Fruit fly (Drosophila melanogaster): ENCODE data around the gene CG43057.

Gene CG43057

dm6 chr2L:8215259-8215929 is 28.4 kb downstream of the CG43057 start, which contains the start of gene CG8349:
Gene CG8349 (plus strand): TSS chr2L:8215915.
- no peak for TF ChIP-seq CG34367 (tag; optimal IDR thresholded peaks at IDR 0.05)

- TF ChIP-seq CG32121 (GFP tag; IDR thresholded peaks at IDR 0.05) (peak; percentile 43; the same call in 1 of the 2 replicates), EcR (GFP tag; optimal IDR thresholded peaks at IDR 0.05) (no peak), CG4496 (GFP tag; IDR thresholded peaks at IDR 0.05) (0 out of 3 replicates have a peak, but pooled peaks have one; percentile 32)
These were observed 29.8 kb downstream of the CG43057 start, which contains the start of gene CG8353 for dm6 chr2L:8213987-8214386. Gene CG8353 (plus strand): TSS chr2L:8214045.

dm6 chr2L:8212666-8213270 is 31.0 kb downstream of the CG43057 start, which contains the start of the genes CG8372 and CG8360:
Gene CG8372 (minus strand): TSS chr2L:8212902.
Gene CG8360 (plus strand): TSS chr2L:8212959.
- TF ChIP-seq CG10348 (GFP tag; IDR thresholded peaks at IDR 0.05), result peak; percentile 96
- peak; percentile 98 for TF ChIP-seq gl (tag; optimal IDR thresholded peaks at IDR 0.05)
- TF ChIP-seq CG8301 (tag; optimal IDR thresholded peaks at IDR 0.05), result peak; percentile 99
- TF ChIP-seq CG34367 (tag; optimal IDR thresholded peaks at IDR 0.05), result peak; percentile 98
- peak; percentile 99 for TF ChIP-seq CG15710 (tag; optimal IDR thresholded peaks at IDR 0.05)
- peak; percentile 100 for TF ChIP-seq CG4496 (GFP tag; IDR thresholded peaks at IDR 0.05)
- TF ChIP-seq CG9948 (tag; optimal IDR thresholded peaks at IDR 0.05), result peak; percentile 98
- TF ChIP-seq Pif1A (GFP tag; optimal IDR thresholded peaks at IDR 0.05), result peak; percentile 99
- peak; percentile 98 for TF ChIP-seq CG12605 (GFP tag; IDR thresholded peaks at IDR 0.05)
- TF ChIP-seq CG13204 (GFP tag; optimal IDR thresholded peaks at IDR 0.05), result no peak
- TF ChIP-seq Ets98B (GFP tag; IDR thresholded peaks at IDR 0.05), result peak; percentile 99
- TF ChIP-seq fd96Ca (GFP tag; IDR thresholded peaks at IDR 0.05), result peak; percentile 100
- TF ChIP-seq CG8159 (tag; optimal IDR thresholded peaks at IDR 0.05), result peak; percentile 99
- TF ChIP-seq CG32121 (GFP tag; IDR thresholded peaks at IDR 0.05), result peak; percentile 99
- TF ChIP-seq Snoo (tag; optimal IDR thresholded peaks at IDR 0.05), result peak; percentile 99
- no peak for TF ChIP-seq D1 (tag; optimal IDR thresholded peaks at IDR 0.05)
- peak; percentile 99 for TF ChIP-seq Pif1B (GFP tag; optimal IDR thresholded peaks at IDR 0.05)
- peak; percentile 89 for TF ChIP-seq EcR (GFP tag; optimal IDR thresholded peaks at IDR 0.05)
- peak; percentile 99 for TF ChIP-seq CG14655 (GFP tag; optimal IDR thresholded peaks at IDR 0.05)
- peak; percentile 99 for TF ChIP-seq rn (GFP tag; IDR thresholded peaks at IDR 0.05)
- TF ChIP-seq CG17806 (tag; optimal IDR thresholded peaks at IDR 0.05), result peak; percentile 99

dm6 chr2L:8211070-8211469 is 32.7 kb downstream of the CG43057 start, which contains the start of gene Ssb-c31a:
Gene Ssb-c31a (plus strand): TSS chr2L:8211347.
- TF ChIP-seq CG13204 (GFP tag; optimal IDR thresholded peaks at IDR 0.05), result no peak
- peak; percentile 28 for TF ChIP-seq CG15710 (tag; optimal IDR thresholded peaks at IDR 0.05)
- peak; percentile 48 for TF ChIP-seq Pif1A (GFP tag; optimal IDR thresholded peaks at IDR 0.05)
- TF ChIP-seq CG8159 (tag; optimal IDR thresholded peaks at IDR 0.05), result peak; percentile 43
- TF ChIP-seq CG17806 (tag; optimal IDR thresholded peaks at IDR 0.05), result peak; percentile 9
- TF ChIP-seq CG4496 (GFP tag; IDR thresholded peaks at IDR 0.05), result 0 out of 3 replicates have a peak, but pooled peaks have one; percentile 3
- peak; percentile 30 for TF ChIP-seq Pif1B (GFP tag; optimal IDR thresholded peaks at IDR 0.05)
- TF ChIP-seq EcR (GFP tag; optimal IDR thresholded peaks at IDR 0.05), result peak; percentile 14
- peak; percentile 14 for TF ChIP-seq CG14655 (GFP tag; optimal IDR thresholded peaks at IDR 0.05)
- no peak for TF ChIP-seq CG9948 (tag; optimal IDR thresholded peaks at IDR 0.05)

- TF ChIP-seq CG10348 (GFP tag; IDR thresholded peaks at IDR 0.05) (no peak), Pif1A (GFP tag; optimal IDR thresholded peaks at IDR 0.05) (no peak), CG15710 (tag; optimal IDR thresholded peaks at IDR 0.05) (no peak), CG14655 (GFP tag; optimal IDR thresholded peaks at IDR 0.05) (no peak), fd96Ca (GFP tag; IDR thresholded peaks at IDR 0.05) (no peak)
These were observed 33.3 kb downstream of the CG43057 start for dm6 chr2L:8210468-8210867.

- TF ChIP-seq D1 (tag; optimal IDR thresholded peaks at IDR 0.05) (no peak), CG15710 (tag; optimal IDR thresholded peaks at IDR 0.05) (no peak), rn (GFP tag; IDR thresholded peaks at IDR 0.05) (no peak), gl (tag; optimal IDR thresholded peaks at IDR 0.05) (no peak), CG14655 (GFP tag; optimal IDR thresholded peaks at IDR 0.05) (no peak), EcR (GFP tag; optimal IDR thresholded peaks at IDR 0.05) (no peak), CG34367 (tag; optimal IDR thresholded peaks at IDR 0.05) (no peak), CG4496 (GFP tag; IDR thresholded peaks at IDR 0.05) (no peak), Snoo (tag; optimal IDR thresholded peaks at IDR 0.05) (no peak), CG8159 (tag; optimal IDR thresholded peaks at IDR 0.05) (no peak), CG32121 (GFP tag; IDR thresholded peaks at IDR 0.05) (no peak), CG12605 (GFP tag; IDR thresholded peaks at IDR 0.05) (no peak), fd96Ca (GFP tag; IDR thresholded peaks at IDR 0.05) (no peak), Pif1B (GFP tag; optimal IDR thresholded peaks at IDR 0.05) (no peak), CG13204 (GFP tag; optimal IDR thresholded peaks at IDR 0.05) (no peak), CG10348 (GFP tag; IDR thresholded peaks at IDR 0.05) (no peak)
These were observed 34.4 kb downstream of the CG43057 start for dm6 chr2L:8209362-8209761.

Data from whole organism, pupa.